Worm (Caenorhabditis elegans): ENCODE measurements around the gene crn-3.

DNA sequence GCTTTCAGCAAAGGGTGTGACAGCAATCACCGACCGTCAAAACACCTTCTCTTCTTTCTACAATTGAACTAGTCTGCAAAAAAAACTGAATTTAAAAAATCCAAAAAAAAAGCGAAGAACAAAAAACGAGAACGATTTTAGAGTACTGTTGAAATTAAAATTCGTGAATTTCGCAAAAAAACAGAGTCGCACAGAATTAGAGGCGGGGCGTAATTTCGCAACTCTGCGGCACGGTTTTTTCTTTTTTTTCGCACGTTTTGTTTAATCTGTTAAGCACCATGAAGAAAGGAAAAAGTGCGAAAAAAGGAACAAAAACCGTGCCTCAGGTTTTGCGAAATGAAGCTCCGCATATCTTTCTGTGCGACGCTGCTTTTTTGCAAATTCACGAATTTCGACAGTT, 32.9 kb upstream of the crn-3 start, which contains the start of gene mnk-1:
- no peak for TF ChIP-seq blmp-1 (tag; optimal IDR thresholded peaks at IDR 0.05)
- no peak for TF ChIP-seq elt-1 (tag; optimal IDR thresholded peaks at IDR 0.05; ENCODE audit: borderline replicate concordance, insufficient read depth)
- TF ChIP-seq M03D4.4 (tag; optimal IDR thresholded peaks at IDR 0.05) = no peak
- TF ChIP-seq snpc-4 (tag; optimal IDR thresholded peaks at IDR 0.05) = no peak
- no peak for TF ChIP-seq drap-1 (GFP tag; optimal IDR thresholded peaks at IDR 0.05)
- TF ChIP-seq ces-1 (GFP tag; optimal IDR thresholded peaks at IDR 0.05) = no peak
- TF ChIP-seq nhr-12 (tag; optimal IDR thresholded peaks at IDR 0.05) = no peak
